Worm (Caenorhabditis elegans) whole organism, L3 larva: ENCODE data around the gene Y45F10C.4.

Source experiments
- ceh-82 ChIP-seq: fragments of 150-350 bp; optimal IDR thresholded peaks from 2 replicates; lab custom pipeline; 2014; ENCODE audit warnings: missing biosample characterization, missing genetic modification characterization
- egl-27 ChIP-seq: sonication (generic microtip); optimal IDR thresholded peaks from 4 replicates; lab custom pipeline; 2017; ENCODE audit warnings: missing biosample characterization, missing genetic modification reagents, missing genetic modification characterization
- mdl-1 ChIP-seq: fragments of 150-350 bp; optimal IDR thresholded peaks from 2 replicates; lab custom pipeline; 2014; ENCODE audit warnings: missing biosample characterization, missing genetic modification characterization
- nhr-11 ChIP-seq: fragments of 150-350 bp; optimal IDR thresholded peaks from 2 replicates; lab custom pipeline; 2014; ENCODE audit warnings: missing biosample characterization, missing genetic modification characterization
- nhr-76 ChIP-seq: fragments of 150-350 bp; sonication (generic microtip); optimal IDR thresholded peaks from 5 replicates; lab custom pipeline; 2014; ENCODE audit warnings: missing biosample characterization, missing genetic modification characterization
- skn-1 ChIP-seq: fragments of 150-350 bp; optimal IDR thresholded peaks from 2 replicates; lab custom pipeline; 2014; ENCODE audit warnings: missing biosample characterization, missing genetic modification characterization
- unc-39 ChIP-seq: sonication (generic microtip); optimal IDR thresholded peaks from 4 replicates; lab custom pipeline; 2017; ENCODE audit warnings: missing biosample characterization, missing genetic modification characterization
- unc-62 ChIP-seq: fragments of 150-350 bp; sonication (generic microtip); optimal IDR thresholded peaks from 4 replicates; lab custom pipeline; 2014; ENCODE audit warnings: missing biosample characterization, missing genetic modification reagents, missing genetic modification characterization

ce11 chrIV:13633165-13633564 is 30.8 kb downstream of the Y45F10C.4 start, which contains the start of gene fbxa-98:
- no peak for TF ChIP-seq nhr-11
- TF ChIP-seq unc-62 (GFP tag; lab: Kevin White, UChicago) = no peak
- TF ChIP-seq ceh-82 = no peak
- TF ChIP-seq skn-1 = no peak
- no peak for TF ChIP-seq egl-27 (tag; lab: Kevin White, UChicago)
- no peak for TF ChIP-seq nhr-76
- TF ChIP-seq unc-39 (tag; lab: Kevin White, UChicago) = no peak
- no peak for TF ChIP-seq mdl-1
